Worm (Caenorhabditis elegans): ENCODE results near the gene gld-3.
A peak's percentile ranks its signal among the peaks of the same experiment; 100 is the strongest.

The gld-3 gene

ce11 chrII:7100838-7101237, 31.6 kb upstream of the gld-3 start, which contains the start of gene mmaa-1:
mmaa-1 (minus strand) TSS chrII:7101165.
- TF ChIP-seq ama-1 (optimal IDR thresholded peaks at IDR 0.05) = peak; percentile 70
- peak; percentile 44 for TF ChIP-seq dmd-6 (GFP tag; IDR thresholded peaks at IDR 0.05)
- TF ChIP-seq nhr-25 (tag; optimal IDR thresholded peaks at IDR 0.05; ENCODE audit: borderline replicate concordance, insufficient read depth) = no peak
- no peak for TF ChIP-seq daf-8 (GFP tag; IDR thresholded peaks at IDR 0.05)
- TF ChIP-seq T26A8.4 (GFP tag; IDR thresholded peaks at IDR 0.05) = peak; percentile 54; the same call in 1 of the 2 replicates
- peak in 1 of 2 experiments; percentile 1 for TF ChIP-seq hif-1 (tag; optimal IDR thresholded peaks at IDR 0.05)
- 0 out of 4 replicates have a peak, but pooled peaks of 1 of the 2 experiments have one; percentile 13 for TF ChIP-seq madf-5 (GFP tag; IDR thresholded peaks at IDR 0.05)
- no peak for TF ChIP-seq daf-12 (tag; optimal IDR thresholded peaks at IDR 0.05)
- TF ChIP-seq mxl-2 (GFP tag; conservative IDR thresholded peaks at IDR 0.05) = no peak
- TF ChIP-seq pha-4 (GFP tag; IDR thresholded peaks at IDR 0.05) = no peak; the same call in 1 of the 2 replicates
- TF ChIP-seq pha-4 (tag; optimal IDR thresholded peaks at IDR 0.05) = no peak
- no peak for TF ChIP-seq lim-7 (GFP tag; IDR thresholded peaks at IDR 0.05)
- no peak for TF ChIP-seq nhr-77 (tag; optimal IDR thresholded peaks at IDR 0.05)
- TF ChIP-seq saeg-2 (GFP tag; IDR thresholded peaks at IDR 0.05) = 0 out of 2 replicates have a peak, but pooled peaks have one; percentile 66
- no peak for TF ChIP-seq ceh-20 (GFP tag; IDR thresholded peaks at IDR 0.05)
- TF ChIP-seq lin-39 (tag; optimal IDR thresholded peaks at IDR 0.05) = no peak
- TF ChIP-seq nhr-237 (tag; optimal IDR thresholded peaks at IDR 0.05) = no peak
- peak; percentile 85; the same call in 1 of the 2 replicates for TF ChIP-seq zfp-3 (GFP tag; conservative IDR thresholded peaks at IDR 0.05)
- no peak for TF ChIP-seq lin-1 (GFP tag; IDR thresholded peaks at IDR 0.05)
- TF ChIP-seq nhr-111 (GFP tag; optimal IDR thresholded peaks at IDR 0.05) = no peak
- no peak for TF ChIP-seq aly-2 (tag; optimal IDR thresholded peaks at IDR 0.05)
- peak; percentile 42 for TF ChIP-seq lin-38 (GFP tag; IDR thresholded peaks at IDR 0.05)
- peak; percentile 59 for TF ChIP-seq T20F7.1 (GFP tag; optimal IDR thresholded peaks at IDR 0.05)

ce11 chrII:7102288-7102687, 30.2 kb upstream of the gld-3 start:
- TF ChIP-seq attf-4 (tag; optimal IDR thresholded peaks at IDR 0.05) = no peak
- TF ChIP-seq dmd-6 (GFP tag; IDR thresholded peaks at IDR 0.05) = peak; percentile 41
- TF ChIP-seq hlh-11 (tag; optimal IDR thresholded peaks at IDR 0.05) = peak; percentile 16
- TF ChIP-seq lsy-2 (tag; optimal IDR thresholded peaks at IDR 0.05) = peak in 1 of 2 experiments; percentile 47
- peak; percentile 14; the same call in 1 of the 2 replicates for TF ChIP-seq hmg-1.1 (GFP tag; IDR thresholded peaks at IDR 0.05)
- peak; percentile 25 for TF ChIP-seq nhr-28 (tag; optimal IDR thresholded peaks at IDR 0.05)
- no peak for TF ChIP-seq snpc-4 (tag; optimal IDR thresholded peaks at IDR 0.05)
- no peak for TF ChIP-seq arid-1 (GFP tag; conservative IDR thresholded peaks at IDR 0.05)
- TF ChIP-seq hif-1 (tag; optimal IDR thresholded peaks at IDR 0.05) = peak in 1 of 2 experiments; percentile 99

- peak in 1 of 2 experiments; percentile 93 for TF ChIP-seq unc-62 (GFP tag; optimal IDR thresholded peaks at IDR 0.05 in 1 of 2)
- no peak for TF ChIP-seq unc-62 (tag; optimal IDR thresholded peaks at IDR 0.05)
- no peak for TF ChIP-seq dve-1 (tag; optimal IDR thresholded peaks at IDR 0.05; ENCODE audit: insufficient read depth)
- no peak for TF ChIP-seq snpc-4 (tag; optimal IDR thresholded peaks at IDR 0.05)
Observed at ce11 chrII:7103111-7103510, 29.3 kb upstream of the gld-3 start.

ce11 chrII:7104794-7105613, 27.4 kb upstream of the gld-3 start, which contains the start of the genes farl-11 and rpl-33:
farl-11 (minus strand) TSS chrII:7105035.
rpl-33 (plus strand) TSS chrII:7105563.
- TF ChIP-seq spr-1 (tag; optimal IDR thresholded peaks at IDR 0.05) = peak; percentile 16
- TF ChIP-seq ces-1 (GFP tag; optimal IDR thresholded peaks at IDR 0.05) = peak; percentile 29
- no peak for TF ChIP-seq set-16 (GFP tag; IDR thresholded peaks at IDR 0.05)
- TF ChIP-seq unc-130 (GFP tag; optimal IDR thresholded peaks at IDR 0.05) = no peak
- no peak for TF ChIP-seq ceh-28 (tag; optimal IDR thresholded peaks at IDR 0.05)
- TF ChIP-seq lir-3 (tag; optimal IDR thresholded peaks at IDR 0.05) = no peak
- peak; percentile 92 for TF ChIP-seq nhr-77 (tag; optimal IDR thresholded peaks at IDR 0.05)
- peak; percentile 38; the same call in 1 of the 2 replicates for TF ChIP-seq arid-1 (GFP tag; conservative IDR thresholded peaks at IDR 0.05)
- no peak for TF ChIP-seq R02D3.7 (tag; optimal IDR thresholded peaks at IDR 0.05)
- peak; percentile 73 for TF ChIP-seq lin-38 (GFP tag; IDR thresholded peaks at IDR 0.05)
- no peak for TF ChIP-seq egl-43 (GFP tag; IDR thresholded peaks at IDR 0.05)
- TF ChIP-seq lsy-2 (tag; optimal IDR thresholded peaks at IDR 0.05) = peak; percentile 95 to 99
- TF ChIP-seq hlh-11 (tag; optimal IDR thresholded peaks at IDR 0.05) = peak; percentile 54
- TF ChIP-seq nhr-111 (GFP tag; optimal IDR thresholded peaks at IDR 0.05) = no peak
- peak in 1 of 2 experiments; percentile 99 for TF ChIP-seq unc-62 (GFP tag; optimal IDR thresholded peaks at IDR 0.05 in 1 of 2)
- TF ChIP-seq unc-62 (tag; optimal IDR thresholded peaks at IDR 0.05) = no peak
- TF ChIP-seq aha-1 (tag) = peak; percentile 97
- TF ChIP-seq dmd-8 (GFP tag; IDR thresholded peaks at IDR 0.05) = no peak
- 0 out of 2 replicates have a peak, but pooled peaks have one; percentile 41 for TF ChIP-seq ceh-20 (GFP tag; IDR thresholded peaks at IDR 0.05)
- no peak for TF ChIP-seq zip-2 (tag; optimal IDR thresholded peaks at IDR 0.05)

Measured in whole organism, L4 larva.